Fruit fly (Drosophila melanogaster) whole organism, wandering third instar larva: ENCODE measurements around the gene NT1.

Experiments
- CrebA ChIP-seq: fragments of 200-800 bp; sonication (Bioruptor generic); optimal IDR thresholded peaks from 2 replicates; lab custom pipeline; 2016; ENCODE audit warnings: missing biosample characterization, mild to moderate bottlenecking, missing genetic modification characterization, borderline replicate concordance
- Jra ChIP-seq: sonication (Bioruptor generic); optimal IDR thresholded peaks from 2 replicates; lab custom pipeline; 2016; ENCODE audit warnings: missing biosample characterization, missing genetic modification characterization
- N ChIP-seq: fragments of >200 bp; optimal IDR thresholded peaks from 2 replicates; lab custom pipeline; 2018; ENCODE audit warnings: missing biosample characterization, missing external identifiers, missing genetic modification characterization
- Vsx2 ChIP-seq: fragments of 200-300, 225-300 bp; sonication (Bioruptor generic); optimal IDR thresholded peaks from 2 replicates; lab custom pipeline; 2018; ENCODE audit warnings: missing biosample characterization, missing genetic modification characterization; ENCODE audit not compliant: partially characterized antibody
- dl ChIP-seq, 2 experiments: fragments of 175-275, 200-275 bp in 1 of 2; fragments of 200-275 bp in 1 of 2; sonication (Bioruptor generic); optimal IDR thresholded peaks; lab custom pipeline; 2018; ENCODE audit warnings: mild to moderate bottlenecking in 2 of 2, missing biosample characterization in 2 of 2, missing genetic modification characterization in 2 of 2, moderate library complexity in 2 of 2; ENCODE audit not compliant: partially characterized antibody in 2 of 2, insufficient read depth in 1 of 2
- foxo ChIP-seq, 2 experiments: fragments of 200-800 bp; sonication (Bioruptor generic); optimal IDR thresholded peaks; 2 replicates in 1 of 2; 3 replicates in 1 of 2; lab custom pipeline; 2016 to 2017; ENCODE audit warnings: missing biosample characterization in 2 of 2, missing genetic modification characterization in 2 of 2
- h ChIP-seq: fragments of 200-800 bp; sonication (Bioruptor generic); optimal IDR thresholded peaks from 3 replicates; lab custom pipeline; 2016; ENCODE audit warnings: missing biosample characterization, mild to moderate bottlenecking, missing genetic modification characterization
- lola ChIP-seq: fragments of >200 bp; optimal IDR thresholded peaks from 2 replicates; lab custom pipeline; 2017; ENCODE audit warnings: missing biosample characterization, missing genetic modification characterization
- pan ChIP-seq: fragments of >200 bp; optimal IDR thresholded peaks from 2 replicates; lab custom pipeline; 2017
- psq ChIP-seq: fragments of 200-800 bp; sonication (Bioruptor generic); optimal IDR thresholded peaks from 3 replicates; lab custom pipeline; 2017; ENCODE audit warnings: missing biosample characterization, mild to moderate bottlenecking, missing genetic modification characterization, moderate library complexity
- woc ChIP-seq: sonication (Bioruptor generic); optimal IDR thresholded peaks from 2 replicates; lab custom pipeline; 2016; ENCODE audit warnings: missing biosample characterization, mild to moderate bottlenecking, missing genetic modification characterization

dm6 chr3L:4541070-4541469 lies 32.8 kb upstream of the NT1 start, which contains the start of gene CG32243:
- no peak for TF ChIP-seq foxo (GFP tag; optimal IDR thresholded peaks at IDR 0.05; lab: Kevin White, UChicago)
- TF ChIP-seq h (GFP tag; lab: Kevin White, UChicago): no peak
- TF ChIP-seq lola: no peak
- TF ChIP-seq dl (GFP tag; optimal IDR thresholded peaks at IDR 0.05; lab: Kevin White, UChicago; ENCODE audit: insufficient read depth in 1 of 2, partially characterized antibody in 2 of 2): no peak
- no peak for TF ChIP-seq woc (GFP tag; lab: Kevin White, UChicago)
- TF ChIP-seq Jra (GFP tag; lab: Kevin White, UChicago): no peak
- TF ChIP-seq psq (GFP tag; lab: Kevin White, UChicago): no peak
- no peak for TF ChIP-seq pan
- peak; percentile 78 for TF ChIP-seq N (GFP tag; lab: Kevin White, UChicago)
- no peak for TF ChIP-seq CrebA (GFP tag; lab: Kevin White, UChicago)
- no peak for TF ChIP-seq Vsx2 (GFP tag; lab: Kevin White, UChicago)
